Worm (Caenorhabditis elegans): ENCODE measurements around the gene ZK328.6.

The ZK328.6 gene

ce11 chrIII:6019512-6020209 lies 10.7 kb downstream of the ZK328.6 start, which contains the start of the genes npp-10 and cyk-3 (continued):
- TF ChIP-seq ceh-32 (tag; optimal IDR thresholded peaks at IDR 0.05; ENCODE audit: poor library complexity), result no peak
- no peak for TF ChIP-seq rbr-2 (tag; optimal IDR thresholded peaks at IDR 0.05)
- no peak for TF ChIP-seq Y48G9A.11 (GFP tag; IDR thresholded peaks at IDR 0.05)
- TF ChIP-seq jun-1 (tag; optimal IDR thresholded peaks at IDR 0.05), result no peak
- no peak for TF ChIP-seq sdz-12 (GFP tag; optimal IDR thresholded peaks at IDR 0.05)
- TF ChIP-seq egl-43 (GFP tag; IDR thresholded peaks at IDR 0.05), result no peak
- TF ChIP-seq duxl-1 (tag; optimal IDR thresholded peaks at IDR 0.05; ENCODE audit: poor library complexity), result no peak
- TF ChIP-seq Y75B8A.6 (GFP tag; IDR thresholded peaks at IDR 0.05), result no peak
- TF ChIP-seq lir-3 (tag; optimal IDR thresholded peaks at IDR 0.05), result no peak
- no peak for TF ChIP-seq set-16 (GFP tag; IDR thresholded peaks at IDR 0.05)
- no peak for TF ChIP-seq nhr-48 (tag; optimal IDR thresholded peaks at IDR 0.05)
- no peak for TF ChIP-seq zag-1 (tag; optimal IDR thresholded peaks at IDR 0.05)
- TF ChIP-seq nhr-11 (tag; optimal IDR thresholded peaks at IDR 0.05), result no peak
- no peak for TF ChIP-seq attf-4 (tag; optimal IDR thresholded peaks at IDR 0.05)
- TF ChIP-seq lin-38 (GFP tag; IDR thresholded peaks at IDR 0.05), result peak; percentile 94

- TF ChIP-seq lin-38 (GFP tag; IDR thresholded peaks at IDR 0.05) (peak; percentile 52; the same call in 1 of the 2 replicates), ceh-44 (GFP tag; IDR thresholded peaks at IDR 0.05) (peak; percentile 31; the same call in 1 of the 2 replicates), mes-2 (tag; optimal IDR thresholded peaks at IDR 0.05; ENCODE audit: poor library complexity, severe bottlenecking) (peak; percentile 16), hmg-1.1 (GFP tag; IDR thresholded peaks at IDR 0.05) (peak; percentile 51; the same call in 1 of the 2 replicates), vab-7 (GFP tag; IDR thresholded peaks at IDR 0.05) (peak; percentile 46), egl-43 (GFP tag; IDR thresholded peaks at IDR 0.05) (0 out of 2 replicates have a peak, but pooled peaks have one; percentile 51), ctbp-1 (GFP tag; IDR thresholded peaks at IDR 0.05) (0 out of 2 replicates have a peak, but pooled peaks have one; percentile 16), Y48G9A.11 (GFP tag; IDR thresholded peaks at IDR 0.05) (peak; percentile 77; the same call in 1 of the 2 replicates), ceh-20 (GFP tag; IDR thresholded peaks at IDR 0.05) (peak; percentile 15; the same call in 1 of the 2 replicates)
Measured at ce11 chrIII:6013027-6013426, 17.4 kb downstream of the ZK328.6 start.

ce11 chrIII:6011310-6011709 lies 19.1 kb downstream of the ZK328.6 start:
- TF ChIP-seq unc-62 (GFP tag; optimal IDR thresholded peaks at IDR 0.05 in 1 of 2), result peak in 1 of 2 experiments; percentile 91
- TF ChIP-seq unc-62 (tag; optimal IDR thresholded peaks at IDR 0.05), result no peak
- TF ChIP-seq nhr-76 (tag; optimal IDR thresholded peaks at IDR 0.05), result no peak

ce11 chrIII:6008989-6009610 lies 21.3 kb downstream of the ZK328.6 start, which contains the start of the genes gcna-1 and eftu-2:
TSS of gene gcna-1 (minus strand) at chrIII:6009084.
TSS of gene eftu-2 (plus strand) at chrIII:6009560.
- TF ChIP-seq rbr-2 (tag; optimal IDR thresholded peaks at IDR 0.05), result peak; percentile 3
- TF ChIP-seq Y48G9A.11 (GFP tag; IDR thresholded peaks at IDR 0.05), result no peak
- TF ChIP-seq daf-8 (GFP tag; IDR thresholded peaks at IDR 0.05), result no peak
- peak in 1 of 2 experiments; percentile 92 for TF ChIP-seq lsy-2 (tag; optimal IDR thresholded peaks at IDR 0.05)
- TF ChIP-seq D1046.2 (GFP tag; IDR thresholded peaks at IDR 0.05), result no peak
- no peak for TF ChIP-seq aha-1 (tag)
- no peak for TF ChIP-seq lir-3 (tag; optimal IDR thresholded peaks at IDR 0.05)
- peak; percentile 77 for TF ChIP-seq lin-38 (GFP tag; IDR thresholded peaks at IDR 0.05)
- TF ChIP-seq Y75B8A.6 (GFP tag; IDR thresholded peaks at IDR 0.05), result no peak
- no peak for TF ChIP-seq zip-2 (tag; optimal IDR thresholded peaks at IDR 0.05)
- peak; percentile 82 for TF ChIP-seq dpl-1 (GFP tag; optimal IDR thresholded peaks at IDR 0.05)
- TF ChIP-seq lin-39 (tag; optimal IDR thresholded peaks at IDR 0.05), result no peak
- TF ChIP-seq pha-4 (GFP tag; IDR thresholded peaks at IDR 0.05), result no peak
- TF ChIP-seq pha-4 (tag; optimal IDR thresholded peaks at IDR 0.05), result no peak
- no peak for TF ChIP-seq nhr-77 (tag; optimal IDR thresholded peaks at IDR 0.05)
- TF ChIP-seq hmg-1.1 (GFP tag; IDR thresholded peaks at IDR 0.05), result no peak
- TF ChIP-seq skn-1 (tag; optimal IDR thresholded peaks at IDR 0.05), result no peak
- TF ChIP-seq dmd-9 (GFP tag; IDR thresholded peaks at IDR 0.05), result no peak

Data from whole organism, L4 larva.